Worm (Caenorhabditis elegans) whole organism, mixed stage, embryonic: ENCODE measurements around the gene R09H10.7.
"Not testable (repeated sequence)": the region's sequence is repeated elsewhere in the genome, so short reads cannot be mapped to it uniquely, and the experiment has no call there.

Source experiments
- bed-3 ChIP-seq: fragments of 200-800 bp; sonication (Bioruptor generic); optimal IDR thresholded peaks from 3 replicates; lab custom pipeline; 2018; ENCODE audit warnings: mild to moderate bottlenecking, missing genetic modification characterization, moderate library complexity, missing compliant biosample characterization
- blmp-1 ChIP-seq: fragments of 150-350 bp; optimal IDR thresholded peaks from 2 replicates; lab custom pipeline; 2014; ENCODE audit warnings: missing biosample characterization, missing genetic modification characterization
- ceh-39 ChIP-seq: fragments of 150-350 bp; optimal IDR thresholded peaks from 2 replicates; lab custom pipeline; 2014; ENCODE audit warnings: missing biosample characterization, missing genetic modification characterization
- ceh-43 ChIP-seq: fragments of 200-800 bp; sonication (Bioruptor generic); optimal IDR thresholded peaks from 2 replicates; lab custom pipeline; 2018; ENCODE audit warnings: mild to moderate bottlenecking, missing genetic modification characterization, moderate library complexity, missing compliant biosample characterization
- ceh-83 ChIP-seq: fragments of 200-800 bp; sonication (Bioruptor generic); optimal IDR thresholded peaks from 2 replicates; lab custom pipeline; 2018; ENCODE audit warnings: mild to moderate bottlenecking, missing genetic modification characterization, missing compliant biosample characterization
- ces-1 ChIP-seq: fragments of 150-350 bp; optimal IDR thresholded peaks from 2 replicates; lab custom pipeline; 2014; ENCODE audit warnings: missing biosample characterization, missing genetic modification reagents, missing genetic modification characterization
- cnd-1 ChIP-seq: fragments of 200-800 bp; sonication (Bioruptor generic); optimal IDR thresholded peaks from 2 replicates; lab custom pipeline; 2018; ENCODE audit warnings: mild to moderate bottlenecking, missing genetic modification characterization, missing compliant biosample characterization
- elt-3 ChIP-seq: fragments of 150-350 bp; optimal IDR thresholded peaks from 2 replicates; lab custom pipeline; 2014; ENCODE audit warnings: missing biosample characterization, missing genetic modification characterization
- flh-1 ChIP-seq: fragments of 200-800 bp; sonication (Bioruptor generic); optimal IDR thresholded peaks from 2 replicates; lab custom pipeline; 2018; ENCODE audit warnings: mild to moderate bottlenecking, missing genetic modification characterization, moderate library complexity, missing compliant biosample characterization
- ham-2 ChIP-seq: fragments of 200-800 bp; sonication (Bioruptor generic); optimal IDR thresholded peaks from 2 replicates; lab custom pipeline; 2018; ENCODE audit warnings: mild to moderate bottlenecking, missing genetic modification characterization, missing compliant biosample characterization
- hlh-1 ChIP-seq: fragments of 150-350 bp; optimal IDR thresholded peaks from 2 replicates; lab custom pipeline; 2014; ENCODE audit warnings: missing biosample characterization, missing genetic modification reagents, missing genetic modification characterization
- lsy-2 ChIP-seq: fragments of 150-350 bp; optimal IDR thresholded peaks from 2 replicates; lab custom pipeline; 2014; ENCODE audit warnings: missing biosample characterization, missing genetic modification characterization
- mab-5 ChIP-seq: fragments of 150-350 bp; optimal IDR thresholded peaks from 2 replicates; lab custom pipeline; 2014; ENCODE audit warnings: missing biosample characterization, missing genetic modification characterization
- mep-1 ChIP-seq: fragments of 150-350 bp; optimal IDR thresholded peaks from 2 replicates; lab custom pipeline; 2017; ENCODE audit warnings: missing biosample characterization, missing genetic modification reagents, missing genetic modification characterization, inconsistent platforms
- mls-2 ChIP-seq: sonication (generic microtip); optimal IDR thresholded peaks from 2 replicates; lab custom pipeline; 2016; ENCODE audit warnings: mild to moderate bottlenecking, missing genetic modification characterization, moderate library complexity, missing compliant biosample characterization
- nhr-12 ChIP-seq: fragments of 150-350 bp; optimal IDR thresholded peaks from 2 replicates; lab custom pipeline; 2014; ENCODE audit warnings: missing biosample characterization, missing genetic modification characterization
- nhr-2 ChIP-seq: fragments of 150-350 bp; optimal IDR thresholded peaks from 2 replicates; lab custom pipeline; 2014; ENCODE audit warnings: missing biosample characterization, missing genetic modification characterization
- nhr-237 ChIP-seq: fragments of 150-350 bp; optimal IDR thresholded peaks from 2 replicates; lab custom pipeline; 2014; ENCODE audit warnings: missing biosample characterization, missing genetic modification characterization
- nhr-28 ChIP-seq: fragments of 150-350 bp; optimal IDR thresholded peaks from 2 replicates; lab custom pipeline; 2014; ENCODE audit warnings: missing biosample characterization, missing genetic modification characterization
- pha-4 ChIP-seq: fragments of 150-350 bp; optimal IDR thresholded peaks from 2 replicates; lab custom pipeline; 2018; ENCODE audit warnings: missing biosample characterization, missing genetic modification reagents, missing genetic modification characterization
- sem-2 ChIP-seq: fragments of 200-800 bp; sonication (Bioruptor generic); optimal IDR thresholded peaks from 2 replicates; lab custom pipeline; 2018; ENCODE audit warnings: mild to moderate bottlenecking, missing genetic modification characterization, missing compliant biosample characterization
- snpc-4 ChIP-seq: fragments of 150-350 bp; optimal IDR thresholded peaks from 2 replicates; lab custom pipeline; 2014; ENCODE audit warnings: missing biosample characterization, missing genetic modification characterization
- tbx-8 ChIP-seq: fragments of 200-800 bp; sonication (Bioruptor generic); optimal IDR thresholded peaks from 2 replicates; lab custom pipeline; 2018; ENCODE audit warnings: mild to moderate bottlenecking, missing genetic modification characterization, moderate library complexity, missing compliant biosample characterization
- unc-120 ChIP-seq: sonication (generic microtip); optimal IDR thresholded peaks from 2 replicates; lab custom pipeline; 2017; ENCODE audit warnings: missing genetic modification characterization, missing compliant biosample characterization; ENCODE audit not compliant: poor library complexity, severe bottlenecking
- unc-39 ChIP-seq: fragments of 150-350 bp; optimal IDR thresholded peaks from 2 replicates; lab custom pipeline; 2014; ENCODE audit warnings: missing biosample characterization, missing genetic modification characterization
- unc-62 ChIP-seq: fragments of 150-350 bp; optimal IDR thresholded peaks from 2 replicates; lab custom pipeline; 2014; ENCODE audit warnings: missing biosample characterization, missing genetic modification reagents, missing genetic modification characterization
- zip-8 ChIP-seq: fragments of 150-350 bp; optimal IDR thresholded peaks from 2 replicates; lab custom pipeline; 2014; ENCODE audit warnings: missing biosample characterization, missing genetic modification characterization

R09H10.7 gene

ce11 chrIV:10654047-10654446 lies 33.1 kb downstream of the R09H10.7 start, which contains the start of gene glb-19:
Gene glb-19 (minus strand): TSS chrIV:10654147.
- TF ChIP-seq nhr-237; blmp-1 (tag; lab: Kevin White, UChicago); nhr-12 (tag; lab: Kevin White, UChicago): not testable (repeated sequence)
- TF ChIP-seq, all 35 proteins: peak for 0; not testable (repeated sequence) for 35

DNA sequence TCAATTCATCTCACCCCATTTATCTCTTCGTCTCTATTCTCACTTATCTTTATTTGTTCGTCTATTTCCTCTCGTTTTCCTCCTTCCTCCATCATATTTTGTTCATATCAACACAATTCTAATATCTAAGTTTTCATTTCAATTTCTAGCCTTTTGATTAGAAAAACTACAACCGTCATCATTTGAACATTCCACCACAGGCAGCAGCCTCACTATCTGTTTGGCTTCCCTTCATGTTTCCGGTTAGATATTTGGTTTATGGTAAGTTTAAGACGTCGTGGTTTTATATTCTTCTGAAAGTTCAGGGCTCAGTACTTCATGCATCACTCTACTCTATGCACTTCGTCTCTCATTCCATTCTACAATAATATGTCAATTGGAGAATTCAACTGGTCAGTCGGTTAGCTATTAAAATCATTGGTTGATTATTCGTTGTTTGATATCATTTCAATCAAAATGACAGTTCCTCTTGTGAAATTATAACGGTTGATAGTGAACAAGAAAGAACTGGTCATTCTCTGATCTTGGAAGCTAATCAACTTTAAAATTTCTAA lies 35.9 kb downstream of the R09H10.7 start, which contains the start of gene K08C7.1:
TSS of gene K08C7.1 (plus strand) at position 43 of the 554 bp plus-strand sequence.
- TF ChIP-seq blmp-1 (tag; lab: Kevin White, UChicago) (no peak), ces-1 (GFP tag; lab: Kevin White, UChicago) (no peak), ceh-39 (tag; lab: Kevin White, UChicago) (no peak), flh-1 (GFP tag; lab: Kevin White, UChicago) (no peak), elt-3 (tag; lab: Kevin White, UChicago) (no peak)

- TF ChIP-seq bed-3 (GFP tag; lab: Kevin White, UChicago) (no peak), nhr-237 (no peak), ceh-39 (tag; lab: Kevin White, UChicago) (no peak), zip-8 (tag; lab: Kevin White, UChicago) (no peak), nhr-12 (tag; lab: Kevin White, UChicago) (no peak), lsy-2 (tag; lab: Kevin White, UChicago) (no peak), unc-39 (tag; lab: Kevin White, UChicago) (no peak)
Measured at ce11 chrIV:10661072-10661471, 40.2 kb downstream of the R09H10.7 start.

ce11 chrIV:10661760-10662159 lies 40.8 kb downstream of the R09H10.7 start, which contains the start of gene fmo-1:
Gene fmo-1 (plus strand): TSS chrIV:10661857.
- no peak for TF ChIP-seq ceh-83 (GFP tag; lab: Kevin White, UChicago)
- no peak for TF ChIP-seq ceh-43
- TF ChIP-seq mab-5 (tag; lab: Kevin White, UChicago), result no peak
- no peak for TF ChIP-seq unc-120
- no peak for TF ChIP-seq sem-2 (GFP tag; lab: Kevin White, UChicago)
- no peak for TF ChIP-seq nhr-12 (tag; lab: Kevin White, UChicago)
- TF ChIP-seq nhr-2, result no peak
- TF ChIP-seq ceh-39 (tag; lab: Kevin White, UChicago), result no peak
- no peak for TF ChIP-seq ham-2 (GFP tag; lab: Kevin White, UChicago)
- TF ChIP-seq mep-1 (tag; lab: Kevin White, UChicago), result no peak
- TF ChIP-seq nhr-28 (tag; lab: Kevin White, UChicago), result no peak
- no peak for TF ChIP-seq snpc-4 (tag; lab: Kevin White, UChicago)
- no peak for TF ChIP-seq unc-62 (GFP tag; lab: Kevin White, UChicago)

- TF ChIP-seq ceh-43 (no peak), blmp-1 (tag; lab: Kevin White, UChicago) (no peak), elt-3 (tag; lab: Kevin White, UChicago) (no peak), tbx-8 (GFP tag; lab: Kevin White, UChicago) (no peak), ceh-83 (GFP tag; lab: Kevin White, UChicago) (no peak), nhr-237 (no peak), unc-62 (GFP tag; lab: Kevin White, UChicago) (no peak), nhr-2 (no peak), pha-4 (tag; lab: Kevin White, UChicago) (no peak), zip-8 (tag; lab: Kevin White, UChicago) (no peak), mls-2 (tag; lab: Kevin White, UChicago) (no peak), mab-5 (tag; lab: Kevin White, UChicago) (no peak), flh-1 (GFP tag; lab: Kevin White, UChicago) (no peak), nhr-28 (tag; lab: Kevin White, UChicago) (no peak)
Measured at ce11 chrIV:10664134-10664533, 43.2 kb downstream of the R09H10.7 start, which contains the start of gene K08C7.7. Gene K08C7.7 (plus strand): TSS chrIV:10664434.

ce11 chrIV:10666523-10666922 lies 45.6 kb downstream of the R09H10.7 start, which contains the start of gene epi-1:
Gene epi-1 (plus strand): TSS chrIV:10666823.
- TF ChIP-seq lsy-2 (tag; lab: Kevin White, UChicago), result no peak
- TF ChIP-seq cnd-1 (tag; lab: Kevin White, UChicago), result no peak
- TF ChIP-seq unc-120, result peak; percentile 38
- no peak for TF ChIP-seq tbx-8 (GFP tag; lab: Kevin White, UChicago)
- peak; percentile 79 for TF ChIP-seq hlh-1 (tag; lab: Kevin White, UChicago)
- TF ChIP-seq, all 35 proteins: peak for 2
